Worm (Caenorhabditis elegans): Measurements from ENCODE around the gene dpy-3.

- TF ChIP-seq nhr-11 (tag; optimal IDR thresholded peaks at IDR 0.05) (no peak), ama-1 (optimal IDR thresholded peaks at IDR 0.05) (no peak), daf-12 (tag; optimal IDR thresholded peaks at IDR 0.05) (no peak), nhr-77 (tag; optimal IDR thresholded peaks at IDR 0.05) (no peak)
Observed at ce11 chrX:2108682-2109081, 36.8 kb downstream of the dpy-3 start, which contains the start of gene F53B1.2.
